Worm (Caenorhabditis elegans): ENCODE measurements around the gene F35D2.1.
A peak's percentile ranks its signal among the peaks of the same experiment; 100 is the strongest.

Gene F35D2.1

ce11 chrII:7621513-7621912 is 45.8 kb downstream of the F35D2.1 start:
- no peak for TF ChIP-seq ahr-1 (tag; optimal IDR thresholded peaks at IDR 0.05)
- no peak for TF ChIP-seq hlh-6 (tag; optimal IDR thresholded peaks at IDR 0.05)
- TF ChIP-seq unc-42 (tag; optimal IDR thresholded peaks at IDR 0.05): peak; percentile 14
- TF ChIP-seq ref-2 (tag; optimal IDR thresholded peaks at IDR 0.05): peak; percentile 5
- TF ChIP-seq ets-4 (tag; optimal IDR thresholded peaks at IDR 0.05): no peak
- TF ChIP-seq tbx-7 (tag; optimal IDR thresholded peaks at IDR 0.05): no peak
- TF ChIP-seq F13H6.1 (tag; optimal IDR thresholded peaks at IDR 0.05): no peak
- TF ChIP-seq rnt-1 (tag; optimal IDR thresholded peaks at IDR 0.05): no peak
- peak; percentile 32 for TF ChIP-seq ceh-31 (tag; optimal IDR thresholded peaks at IDR 0.05)

ce11 chrII:7623466-7623865 is 47.8 kb downstream of the F35D2.1 start:
- TF ChIP-seq dve-1 (tag; optimal IDR thresholded peaks at IDR 0.05): no peak
- TF ChIP-seq pha-2 (tag; optimal IDR thresholded peaks at IDR 0.05): peak; percentile 10
- peak; percentile 14 for TF ChIP-seq elt-2 (tag; optimal IDR thresholded peaks at IDR 0.05)
- TF ChIP-seq tbx-2 (tag; optimal IDR thresholded peaks at IDR 0.05): no peak
- peak; percentile 54 for TF ChIP-seq unc-55 (GFP tag; optimal IDR thresholded peaks at IDR 0.05)
- TF ChIP-seq ceh-34 (tag; optimal IDR thresholded peaks at IDR 0.05): peak; percentile 45
- no peak for TF ChIP-seq ttx-3 (tag; optimal IDR thresholded peaks at IDR 0.05)

ce11 chrII:7624272-7624671 is 48.6 kb downstream of the F35D2.1 start:
- TF ChIP-seq syd-9 (tag; optimal IDR thresholded peaks at IDR 0.05) (no peak), ceh-48 (tag; optimal IDR thresholded peaks at IDR 0.05) (peak; percentile 30), hlh-8 (tag; optimal IDR thresholded peaks at IDR 0.05) (peak; percentile 14), ceh-31 (tag; optimal IDR thresholded peaks at IDR 0.05) (peak; percentile 15)

ce11 chrII:7624995-7625394 is 49.3 kb downstream of the F35D2.1 start:
- TF ChIP-seq ceh-31 (tag; optimal IDR thresholded peaks at IDR 0.05): peak; percentile 36
- no peak for TF ChIP-seq ref-2 (tag; optimal IDR thresholded peaks at IDR 0.05)
- TF ChIP-seq unc-3 (GFP tag; conservative IDR thresholded peaks at IDR 0.05): no peak
- no peak for TF ChIP-seq unc-3 (tag; optimal IDR thresholded peaks at IDR 0.05)
- no peak for TF ChIP-seq ceh-19 (GFP tag; optimal IDR thresholded peaks at IDR 0.05)
- peak; percentile 28 for TF ChIP-seq nfya-1 (tag; optimal IDR thresholded peaks at IDR 0.05)
- TF ChIP-seq lim-6 (tag; optimal IDR thresholded peaks at IDR 0.05): no peak
- peak; percentile 79 for TF ChIP-seq unc-42 (tag; optimal IDR thresholded peaks at IDR 0.05)
- no peak for TF ChIP-seq hlh-8 (tag; optimal IDR thresholded peaks at IDR 0.05)
- no peak for TF ChIP-seq sox-4 (tag; optimal IDR thresholded peaks at IDR 0.05)
